Worm (Caenorhabditis elegans) whole organism, young adult: ENCODE results near the gene F22E5.8.

Experiments used
- akir-1 ChIP-seq: fragments of 200-800 bp; sonication (Bioruptor generic); optimal IDR thresholded peaks from 2 replicates; lab custom pipeline; 2018; ENCODE audit warnings: mild to moderate bottlenecking, missing genetic modification characterization, moderate library complexity, missing compliant biosample characterization
- ama-1 ChIP-seq, 3 experiments: fragments of 150-350 bp in 1 of 3; sonication (generic microtip) in 2 of 3; optimal IDR thresholded peaks; 2 replicates each; lab custom pipeline; 2014 to 2018; ENCODE audit warnings: missing biosample characterization in 2 of 3, missing genetic modification characterization in 2 of 3, missing genetic modification reagents in 2 of 3
- pha-4 ChIP-seq: fragments of 150-350 bp; sonication (generic microtip); optimal IDR thresholded peaks from 2 replicates; lab custom pipeline; 2014; ENCODE audit warnings: missing biosample characterization, missing genetic modification reagents, missing genetic modification characterization
- snpc-3.4 ChIP-seq: sonication (generic microtip); optimal IDR thresholded peaks from 2 replicates; lab custom pipeline; 2017; ENCODE audit warnings: missing genetic modification characterization, mild to moderate bottlenecking, missing compliant biosample characterization, antibody characterized with exemption, moderate library complexity, missing genotype, missing genetic modification reagents

- no peak for TF ChIP-seq pha-4
- no peak for TF ChIP-seq ama-1 (optimal IDR thresholded peaks at IDR 0.05; lab: Kevin White, UChicago)
- TF ChIP-seq ama-1 (GFP tag; optimal IDR thresholded peaks at IDR 0.05; lab: Kevin White, UChicago) = no peak
- no peak for TF ChIP-seq snpc-3.4
- TF ChIP-seq akir-1 = no peak
These were observed 8.7 kb upstream of the F22E5.8 start, which contains the start of gene D2062.1 for ce11 chrII:2631169-2631568.
